Worm (Caenorhabditis elegans) whole organism, young adult: ENCODE data around the gene prdx-2.
A peak's percentile ranks its signal among the peaks of the same experiment; 100 is the strongest.

ENCODE experiments used
- F49E8.2 ChIP-seq: sonication (generic microtip); optimal IDR thresholded peaks from 3 replicates; lab custom pipeline; 2017; ENCODE audit warnings: missing genetic modification characterization, mild to moderate bottlenecking, missing compliant biosample characterization, antibody characterized with exemption, moderate library complexity; ENCODE audit not compliant: insufficient read depth
- T07F8.4 ChIP-seq: sonication (generic microtip); optimal IDR thresholded peaks from 2 replicates; lab custom pipeline; 2016; ENCODE audit warnings: mild to moderate bottlenecking, missing genetic modification characterization, moderate library complexity, missing compliant biosample characterization
- ccch-3 ChIP-seq: fragments of 200-800 bp; sonication (Bioruptor generic); optimal IDR thresholded peaks from 2 replicates; lab custom pipeline; 2018; ENCODE audit warnings: mild to moderate bottlenecking, missing genetic modification characterization, missing compliant biosample characterization
- fkh-3 ChIP-seq: sonication (generic microtip); optimal IDR thresholded peaks from 2 replicates; lab custom pipeline; 2016; ENCODE audit warnings: mild to moderate bottlenecking, missing genetic modification characterization, missing compliant biosample characterization
- pha-4 ChIP-seq: fragments of 150-350 bp; sonication (generic microtip); optimal IDR thresholded peaks from 2 replicates; lab custom pipeline; 2014; ENCODE audit warnings: missing biosample characterization, missing genetic modification reagents, missing genetic modification characterization
- ztf-28 ChIP-seq: fragments of 200-800 bp; sonication (Bioruptor generic); IDR thresholded peaks from 2 replicates; pipeline ENCODE4 v1.3.6; 2022; ENCODE audit warnings: missing genetic modification reagents, missing genetic modification characterization, missing compliant biosample characterization
- ztf-6 ChIP-seq: fragments of 200-800 bp; sonication (Bioruptor generic); IDR thresholded peaks from 2 replicates; pipeline ENCODE4 v1.3.6; 2022; ENCODE audit warnings: missing genetic modification reagents, missing genetic modification characterization, missing compliant biosample characterization

ce11 chrII:5399201-5399600, 21.2 kb downstream of the prdx-2 start, which contains the start of gene mog-5:
- peak; percentile 22 for TF ChIP-seq pha-4 (tag; lab: Kevin White, UChicago)
- no peak for TF ChIP-seq ccch-3 (GFP tag; lab: Kevin White, UChicago)
- no peak for TF ChIP-seq fkh-3 (tag; lab: Kevin White, UChicago)
- TF ChIP-seq T07F8.4 (tag; lab: Kevin White, UChicago), result no peak
- TF ChIP-seq ztf-28, result no peak
- no peak for TF ChIP-seq F49E8.2 (tag; lab: Kevin White, UChicago)
- TF ChIP-seq ztf-6 (GFP tag; lab: Robert Waterston, UW), result no peak
